Fruit fly (Drosophila melanogaster) whole organism: ENCODE data around the gene CG42718.

Source experiments
- CG8478 ChIP-seq: fragments of >200 bp; optimal IDR thresholded peaks from 2 replicates; lab custom pipeline; 2018; ENCODE audit warnings: inconsistent platforms
- EcR ChIP-seq, 2 experiments: fragments of >200 bp; optimal IDR thresholded peaks; 2 replicates each; lab custom pipeline; 2017; ENCODE audit warnings: missing biosample characterization in 2 of 2, missing genetic modification characterization in 2 of 2, missing genetic modification reagents in 2 of 2
- pan ChIP-seq: fragments of >200 bp; optimal IDR thresholded peaks from 2 replicates; lab custom pipeline; 2017
- usp ChIP-seq: fragments of >200 bp; optimal IDR thresholded peaks from 2 replicates; lab custom pipeline; 2017; ENCODE audit warnings: missing biosample characterization, missing genetic modification characterization, mixed read lengths

dm6 chr3L:16333013-16333412 lies 11.9 kb upstream of the CG42718 start, which contains the start of gene CG13056:
- no peak for TF ChIP-seq EcR (GFP tag; optimal IDR thresholded peaks at IDR 0.05; lab: Kevin White, UChicago)
- no peak for TF ChIP-seq usp (GFP tag; lab: Kevin White, UChicago)
- no peak for TF ChIP-seq CG8478 (lab: Kevin White, UChicago)
- no peak for TF ChIP-seq pan
